Fruit fly (Drosophila melanogaster): ENCODE measurements around the gene CG8664.

The CG8664 gene

DNA sequence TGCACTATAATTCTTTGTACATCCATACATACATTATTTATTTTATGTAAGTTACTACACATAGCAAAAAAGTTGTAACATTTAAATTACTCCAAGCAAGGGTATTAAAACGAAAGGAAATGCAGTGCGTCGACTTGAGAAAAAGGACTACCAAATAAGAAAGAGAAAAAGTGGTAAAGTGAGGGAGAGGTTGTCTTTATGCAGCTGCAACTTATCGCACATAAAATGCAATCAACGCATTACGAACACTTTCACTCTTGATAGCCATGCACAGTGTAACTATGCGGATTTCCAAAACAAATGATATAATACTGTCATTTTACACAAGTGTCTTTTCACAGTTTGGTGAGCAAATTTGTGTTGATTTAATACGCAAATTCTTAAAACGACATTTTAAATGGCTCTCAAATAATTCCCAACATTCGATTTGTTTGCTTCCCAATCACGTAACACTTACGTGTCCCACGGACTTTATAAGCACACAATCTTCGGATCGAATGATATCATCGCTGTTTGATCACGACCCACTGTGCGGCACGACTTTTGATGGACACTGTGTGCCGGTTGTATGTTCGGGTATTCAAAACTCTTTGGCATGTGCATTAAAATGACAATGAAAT is 14.7 kb upstream of the CG8664 start (continued):
- TF ChIP-seq CG34406 (GFP tag; optimal IDR thresholded peaks at IDR 0.05) (peak; percentile 86), topi (GFP tag; optimal IDR thresholded peaks at IDR 0.05) (peak; percentile 92), CG9139 (GFP tag; optimal IDR thresholded peaks at IDR 0.05) (no peak), CG1621 (tag; optimal IDR thresholded peaks at IDR 0.05) (peak; percentile 50), CG8319 (GFP tag; optimal IDR thresholded peaks at IDR 0.05) (peak; percentile 84), CG32006 (GFP tag; optimal IDR thresholded peaks at IDR 0.05) (peak; percentile 91), OdsH (GFP tag; optimal IDR thresholded peaks at IDR 0.05) (peak; percentile 87), Met (GFP tag; optimal IDR thresholded peaks at IDR 0.05) (peak; percentile 94), esn (GFP tag; optimal IDR thresholded peaks at IDR 0.05) (peak; percentile 94), CG8632 (GFP tag; optimal IDR thresholded peaks at IDR 0.05) (peak; percentile 82), Eip75B (GFP tag; optimal IDR thresholded peaks at IDR 0.05) (peak; percentile 88), fd59A (GFP tag; optimal IDR thresholded peaks at IDR 0.05) (peak; percentile 29), salr (GFP tag; optimal IDR thresholded peaks at IDR 0.05) (peak in 1 of 2 experiments; percentile 59), Gug (GFP tag; IDR thresholded peaks at IDR 0.05) (peak; percentile 53), CG3919 (GFP tag; optimal IDR thresholded peaks at IDR 0.05) (peak; percentile 75), Sox15 (GFP tag; optimal IDR thresholded peaks at IDR 0.05) (peak; percentile 83), CG6808 (GFP tag; optimal IDR thresholded peaks at IDR 0.05) (peak; percentile 59), svp (GFP tag) (peak; percentile 96), Lpt (GFP tag; optimal IDR thresholded peaks at IDR 0.05) (peak; percentile 70), CG31627 (GFP tag; optimal IDR thresholded peaks at IDR 0.05) (peak; percentile 92), cyc (GFP tag; optimal IDR thresholded peaks at IDR 0.05) (peak; percentile 87), Sox102F (GFP tag; optimal IDR thresholded peaks at IDR 0.05) (peak; percentile 89)

DNA sequence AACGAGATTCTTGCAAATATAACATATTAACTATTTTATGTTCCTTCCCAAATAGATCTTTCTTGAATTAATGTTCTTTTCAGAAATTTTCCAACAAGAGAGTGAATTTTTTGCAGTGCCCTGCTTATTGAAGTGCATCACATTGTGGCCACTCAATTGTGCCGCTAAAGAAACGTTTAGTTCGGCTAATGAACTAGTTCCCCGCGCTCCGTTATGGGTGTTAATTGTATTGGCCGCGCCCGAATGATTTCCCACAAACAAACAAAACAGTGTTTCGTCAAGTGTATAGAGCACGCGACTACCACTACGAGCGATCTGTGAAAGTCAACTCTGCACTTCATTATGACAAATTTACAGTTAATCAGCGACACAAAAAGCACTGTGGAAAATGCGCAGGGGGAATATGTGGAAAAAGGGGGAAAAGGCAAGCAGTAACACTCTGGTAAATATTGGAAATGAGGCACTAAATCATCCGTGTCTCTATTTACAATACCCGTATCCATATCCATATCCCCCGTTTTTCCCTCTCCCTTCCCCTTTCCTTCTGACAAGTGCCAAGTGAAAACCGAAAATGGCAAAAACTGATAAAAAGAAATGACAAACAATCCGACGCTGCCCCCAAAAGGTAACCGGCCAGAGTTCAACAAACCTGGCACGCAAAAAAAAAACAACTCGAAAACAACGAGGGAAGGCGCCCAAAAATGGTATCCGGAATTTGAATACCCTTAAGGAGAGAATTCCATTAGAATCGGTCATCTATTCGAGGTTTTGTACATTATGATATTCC is 13.9 kb upstream of the CG8664 start:
- TF ChIP-seq CG32006 (GFP tag; optimal IDR thresholded peaks at IDR 0.05) (peak; percentile 5), svp (GFP tag) (peak; percentile 49), Hr4 (GFP tag; optimal IDR thresholded peaks at IDR 0.05) (peak; percentile 5), Eip93F (GFP tag; optimal IDR thresholded peaks at IDR 0.05) (no peak), ss (GFP tag; optimal IDR thresholded peaks at IDR 0.05) (peak in 1 of 2 experiments; percentile 4), fkh (GFP tag; optimal IDR thresholded peaks at IDR 0.05) (peak; percentile 58), CG3032 (tag; optimal IDR thresholded peaks at IDR 0.05) (no peak), Eip78C (GFP tag) (peak; percentile 28)

DNA sequence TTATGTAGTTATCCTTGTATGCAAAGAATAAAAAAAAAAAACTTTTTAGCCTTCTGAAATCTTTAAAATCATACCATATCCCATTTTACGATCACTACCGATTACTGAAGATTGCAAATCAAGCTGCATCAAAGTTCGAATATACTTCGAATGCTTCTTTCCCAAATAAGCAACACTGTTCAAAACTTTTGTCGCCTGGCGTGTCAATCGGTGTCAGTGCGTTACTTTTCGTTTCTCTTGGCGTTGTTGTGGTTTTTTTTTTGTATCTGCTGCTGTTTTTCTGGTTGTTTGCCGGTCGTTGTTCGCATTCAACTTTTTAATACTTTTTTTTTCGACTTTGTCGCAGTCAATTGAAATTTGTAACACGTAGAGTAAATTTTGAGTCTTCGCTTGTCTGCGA is 12.5 kb upstream of the CG8664 start:
- TF ChIP-seq CG6276 (GFP tag; optimal IDR thresholded peaks at IDR 0.05) (no peak), salr (GFP tag; optimal IDR thresholded peaks at IDR 0.05) (no peak), svp (GFP tag) (peak; percentile 35), Hr4 (GFP tag; optimal IDR thresholded peaks at IDR 0.05) (peak; percentile 29), topi (GFP tag; optimal IDR thresholded peaks at IDR 0.05) (no peak), Eip93F (GFP tag; optimal IDR thresholded peaks at IDR 0.05) (no peak), Ets21C (GFP tag; optimal IDR thresholded peaks at IDR 0.05) (no peak), CG34406 (GFP tag; optimal IDR thresholded peaks at IDR 0.05) (no peak), Lpt (GFP tag; optimal IDR thresholded peaks at IDR 0.05) (no peak), Eip75B (GFP tag; optimal IDR thresholded peaks at IDR 0.05) (no peak), fd85E (GFP tag; optimal IDR thresholded peaks at IDR 0.05) (no peak), cyc (GFP tag; optimal IDR thresholded peaks at IDR 0.05) (peak; percentile 23), CG8319 (GFP tag; optimal IDR thresholded peaks at IDR 0.05) (no peak), CG11762 (GFP tag; optimal IDR thresholded peaks at IDR 0.05; ENCODE audit: insufficient read depth) (no peak), OdsH (GFP tag; optimal IDR thresholded peaks at IDR 0.05) (no peak), lz (GFP tag; optimal IDR thresholded peaks at IDR 0.05) (no peak), Blimp-1 (GFP tag; optimal IDR thresholded peaks at IDR 0.05) (no peak), Gug (GFP tag; IDR thresholded peaks at IDR 0.05) (no peak), CG3032 (tag; optimal IDR thresholded peaks at IDR 0.05) (no peak), CG3919 (GFP tag; optimal IDR thresholded peaks at IDR 0.05) (peak; percentile 6), CG4318 (GFP tag; optimal IDR thresholded peaks at IDR 0.05) (no peak), Sox14 (GFP tag; optimal IDR thresholded peaks at IDR 0.05) (no peak), CG31627 (GFP tag; optimal IDR thresholded peaks at IDR 0.05) (no peak), CG8632 (GFP tag; optimal IDR thresholded peaks at IDR 0.05) (no peak), CG6163 (GFP tag; IDR thresholded peaks at IDR 0.05) (peak; percentile 33; the same call in 1 of the 3 replicates), Sox102F (GFP tag; optimal IDR thresholded peaks at IDR 0.05) (no peak), Smox (GFP tag; optimal IDR thresholded peaks at IDR 0.05) (peak; percentile 8), CG7368 (GFP tag; optimal IDR thresholded peaks at IDR 0.05) (no peak), Sox15 (GFP tag; optimal IDR thresholded peaks at IDR 0.05) (no peak), eg (GFP tag; IDR thresholded peaks at IDR 0.05) (peak; percentile 58; the same call in 2 of the 3 replicates), esn (GFP tag; optimal IDR thresholded peaks at IDR 0.05) (peak; percentile 6), achi (GFP tag; optimal IDR thresholded peaks at IDR 0.05) (no peak), Met (GFP tag; optimal IDR thresholded peaks at IDR 0.05) (no peak), Hr39 (GFP tag; optimal IDR thresholded peaks at IDR 0.05) (no peak)

Measured in whole organism, prepupa.